Fruit fly (Drosophila melanogaster) whole organism, embryonic: Measurements from ENCODE around the gene Rab23.

Experiments
- Bgb ChIP-seq: fragments of 200-800 bp; sonication (Bioruptor generic); IDR thresholded peaks from 2 replicates; pipeline ENCODE4 v1.3.6; 2022; ENCODE audit warnings: missing biosample characterization, missing genetic modification characterization; ENCODE audit not compliant: partially characterized antibody
- CG3281 ChIP-seq: fragments of 200-800 bp; sonication (Bioruptor generic); optimal IDR thresholded peaks from 3 replicates; lab custom pipeline; 2017; ENCODE audit warnings: missing biosample characterization, mild to moderate bottlenecking, missing genetic modification characterization
- CTCF ChIP-seq: fragments of 200-800 bp; sonication (Bioruptor generic); optimal IDR thresholded peaks from 2 replicates; lab custom pipeline; 2017; ENCODE audit warnings: missing biosample characterization, mild to moderate bottlenecking, missing genetic modification characterization, moderate library complexity
- fu2 ChIP-seq: fragments of 200-800 bp; sonication (Bioruptor generic); optimal IDR thresholded peaks from 2 replicates; lab custom pipeline; 2016; ENCODE audit warnings: missing biosample characterization, missing genetic modification characterization
- ind ChIP-seq: fragments of 200-800 bp; sonication (Bioruptor generic); optimal IDR thresholded peaks from 3 replicates; lab custom pipeline; 2016; ENCODE audit warnings: missing biosample characterization, missing genetic modification characterization
- ken ChIP-seq: fragments of 200-800 bp; sonication (Bioruptor generic); IDR thresholded peaks from 3 replicates; pipeline ENCODE4 v1.3.6; 2022; ENCODE audit warnings: missing biosample characterization, missing genetic modification characterization
- lola ChIP-seq, 3 experiments: fragments of >200 bp in 2 of 3; fragments of 200-800 bp in 1 of 3; sonication (Bioruptor generic) in 1 of 3; optimal IDR thresholded peaks; 2 replicates each; lab custom pipeline; 2017 to 2019; ENCODE audit warnings: missing biosample characterization in 3 of 3, missing genetic modification characterization in 3 of 3, mild to moderate bottlenecking in 1 of 3, moderate library complexity in 1 of 3

DNA sequence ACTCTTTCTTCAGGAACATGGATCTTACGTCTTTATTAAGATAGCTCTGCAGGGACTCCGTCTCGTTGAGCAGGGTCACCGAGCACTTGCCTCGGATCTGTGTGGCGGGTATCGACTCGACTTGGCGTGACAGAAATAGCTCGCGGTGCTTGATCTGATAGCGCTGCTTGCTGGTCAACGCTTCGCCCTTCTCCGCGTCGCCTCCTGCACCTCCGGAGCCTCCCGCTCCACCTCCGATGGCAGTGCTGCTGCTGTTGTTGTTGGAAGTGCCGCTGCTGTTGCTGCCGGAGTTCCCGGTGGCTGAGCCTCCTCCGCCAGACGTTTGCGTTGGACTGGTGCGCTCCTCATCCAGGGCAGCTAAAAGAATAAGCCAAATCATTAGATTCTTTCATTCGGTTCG is 41.8 kb downstream of the Rab23 start:
- TF ChIP-seq ind (GFP tag; lab: Kevin White, UChicago) (no peak), CTCF (GFP tag; lab: Kevin White, UChicago) (no peak), fu2 (GFP tag; lab: Kevin White, UChicago) (no peak), Bgb (GFP tag; lab: Robert Waterston, UW) (no peak), lola (GFP tag; optimal IDR thresholded peaks at IDR 0.05; lab: Kevin White, UChicago) (no peak), ken (GFP tag; lab: Robert Waterston, UW) (no peak), CG3281 (GFP tag; lab: Kevin White, UChicago) (no peak)
